Worm (Caenorhabditis elegans) whole organism, mixed stage, embryonic: ENCODE data around the gene EGAP9.3.

Experiments
- blmp-1 ChIP-seq: fragments of 150-350 bp; optimal IDR thresholded peaks from 2 replicates; lab custom pipeline; 2014; ENCODE audit warnings: missing biosample characterization, missing genetic modification characterization
- ces-1 ChIP-seq: fragments of 150-350 bp; optimal IDR thresholded peaks from 2 replicates; lab custom pipeline; 2014; ENCODE audit warnings: missing biosample characterization, missing genetic modification reagents, missing genetic modification characterization
- elt-3 ChIP-seq: fragments of 150-350 bp; optimal IDR thresholded peaks from 2 replicates; lab custom pipeline; 2014; ENCODE audit warnings: missing biosample characterization, missing genetic modification characterization
- lin-13 ChIP-seq: fragments of 150-350 bp; optimal IDR thresholded peaks from 2 replicates; lab custom pipeline; 2014; ENCODE audit warnings: missing biosample characterization, missing genetic modification characterization
- mab-5 ChIP-seq: fragments of 150-350 bp; optimal IDR thresholded peaks from 2 replicates; lab custom pipeline; 2014; ENCODE audit warnings: missing biosample characterization, missing genetic modification characterization
- nhr-12 ChIP-seq: fragments of 150-350 bp; optimal IDR thresholded peaks from 2 replicates; lab custom pipeline; 2014; ENCODE audit warnings: missing biosample characterization, missing genetic modification characterization
- nhr-237 ChIP-seq: fragments of 150-350 bp; optimal IDR thresholded peaks from 2 replicates; lab custom pipeline; 2014; ENCODE audit warnings: missing biosample characterization, missing genetic modification characterization
- nhr-28 ChIP-seq: fragments of 150-350 bp; optimal IDR thresholded peaks from 2 replicates; lab custom pipeline; 2014; ENCODE audit warnings: missing biosample characterization, missing genetic modification characterization
- nhr-76 ChIP-seq: sonication (generic microtip); optimal IDR thresholded peaks from 2 replicates; lab custom pipeline; 2017; ENCODE audit warnings: missing biosample characterization, missing genetic modification characterization
- pha-4 ChIP-seq: fragments of 150-350 bp; optimal IDR thresholded peaks from 2 replicates; lab custom pipeline; 2018; ENCODE audit warnings: missing biosample characterization, missing genetic modification reagents, missing genetic modification characterization
- snpc-4 ChIP-seq: fragments of 150-350 bp; optimal IDR thresholded peaks from 2 replicates; lab custom pipeline; 2014; ENCODE audit warnings: missing biosample characterization, missing genetic modification characterization
- tbx-8 ChIP-seq: fragments of 200-800 bp; sonication (Bioruptor generic); optimal IDR thresholded peaks from 2 replicates; lab custom pipeline; 2018; ENCODE audit warnings: mild to moderate bottlenecking, missing genetic modification characterization, moderate library complexity, missing compliant biosample characterization
- ztf-11 ChIP-seq: fragments of 150-350 bp; optimal IDR thresholded peaks from 2 replicates; lab custom pipeline; 2014; ENCODE audit warnings: missing biosample characterization, missing genetic modification characterization

- TF ChIP-seq snpc-4 (tag; lab: Kevin White, UChicago) (no peak), nhr-28 (tag; lab: Kevin White, UChicago) (no peak), lin-13 (tag; lab: Kevin White, UChicago) (no peak), nhr-237 (no peak), ztf-11 (no peak), tbx-8 (GFP tag; lab: Kevin White, UChicago) (no peak), nhr-76 (tag; lab: Kevin White, UChicago) (no peak), ces-1 (GFP tag; lab: Kevin White, UChicago) (no peak), mab-5 (tag; lab: Kevin White, UChicago) (no peak), nhr-12 (tag; lab: Kevin White, UChicago) (no peak), blmp-1 (tag; lab: Kevin White, UChicago) (no peak), pha-4 (tag; lab: Kevin White, UChicago) (no peak), elt-3 (no peak)
These were observed 25.6 kb downstream of the EGAP9.3 start, which contains the start of gene K04A8.19 for ce11 chrV:6554308-6554707.
